Worm (Caenorhabditis elegans) whole organism, L4/young adult: ENCODE data around the gene H08J19.1.

Experiments used
- W03F9.2 ChIP-seq: fragments of 150-350 bp; optimal IDR thresholded peaks from 2 replicates; lab custom pipeline; 2014; ENCODE audit warnings: missing biosample characterization, missing genetic modification characterization
- him-1 ChIP-seq: sonication (generic microtip); optimal IDR thresholded peaks from 2 replicates; lab custom pipeline; 2016; ENCODE audit warnings: missing genotype, missing genetic modification reagents, missing genetic modification characterization, missing compliant biosample characterization

- TF ChIP-seq him-1 (no peak), W03F9.2 (tag; lab: Kevin White, UChicago) (no peak)
These were observed 21.7 kb upstream of the H08J19.1 start for ce11 chrX:15621001-15621400.
